Fruit fly (Drosophila melanogaster): ENCODE measurements around the gene Pbp95.
"Not testable (repeated sequence)": the region's sequence is repeated elsewhere in the genome, so short reads cannot be mapped to it uniquely, and the experiment has no call there.

DNA sequence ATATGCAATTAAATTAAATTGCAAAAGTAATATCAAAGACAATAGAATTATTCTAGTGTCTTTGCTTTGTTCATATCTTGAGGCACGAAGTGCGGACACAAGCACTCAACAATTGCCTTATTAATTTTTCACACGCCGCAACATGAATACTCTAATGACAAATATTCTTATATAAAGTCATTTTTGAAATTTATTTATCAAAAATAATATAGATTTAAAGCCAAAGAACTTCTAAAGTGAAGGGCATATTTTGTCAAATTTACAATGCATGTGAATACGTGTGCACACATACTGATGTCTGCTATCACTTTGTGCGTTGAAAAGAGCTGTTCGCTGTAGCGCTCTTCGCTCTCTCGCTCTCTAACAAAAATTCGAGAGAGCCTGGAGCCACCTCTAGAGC lies 39.7 kb upstream of the Pbp95 start:
- TF ChIP-seq eyg (GFP tag; optimal IDR thresholded peaks at IDR 0.05); Neu2 (GFP tag; optimal IDR thresholded peaks at IDR 0.05; ENCODE audit: borderline replicate concordance); CG10565 (GFP tag; optimal IDR thresholded peaks at IDR 0.05); CG2202 (tag; optimal IDR thresholded peaks at IDR 0.05); Oli (tag; optimal IDR thresholded peaks at IDR 0.05): not testable (repeated sequence)

Measured in whole organism, embryonic.